Worm (Caenorhabditis elegans) whole organism, L4 larva: ENCODE measurements around the gene C32D5.4.

ENCODE experiments used
- D1046.2 ChIP-seq: fragments of 200-800 bp; sonication (Bioruptor generic); IDR thresholded peaks from 2 replicates; pipeline ENCODE4 v1.3.6; 2022; ENCODE audit warnings: missing genetic modification characterization, missing compliant biosample characterization
- F10B5.3 ChIP-seq: sonication (generic microtip); optimal IDR thresholded peaks from 2 replicates; lab custom pipeline; 2016; ENCODE audit warnings: mild to moderate bottlenecking, missing genetic modification characterization, missing compliant biosample characterization
- F44E2.7 ChIP-seq: fragments of 200-800 bp; sonication (Bioruptor generic); IDR thresholded peaks from 2 replicates; pipeline ENCODE4 v2.1.2; 2022; ENCODE audit warnings: missing genetic modification characterization, missing compliant biosample characterization
- F49E8.2 ChIP-seq: sonication (generic microtip); optimal IDR thresholded peaks from 2 replicates; lab custom pipeline; 2016; ENCODE audit warnings: missing compliant biosample characterization, mild to moderate bottlenecking, missing genetic modification characterization, borderline replicate concordance
- T20F7.1 ChIP-seq: fragments of 200-800 bp; sonication (Bioruptor generic); optimal IDR thresholded peaks from 2 replicates; lab custom pipeline; 2018; ENCODE audit warnings: mild to moderate bottlenecking, missing genetic modification characterization, missing compliant biosample characterization
- T26A8.4 ChIP-seq: fragments of 200-800 bp; sonication (Bioruptor generic); IDR thresholded peaks from 2 replicates; pipeline ENCODE4 v1.3.6; 2022; ENCODE audit warnings: missing genetic modification characterization, missing compliant biosample characterization
- Y5F2A.4 ChIP-seq: fragments of 200-800 bp; sonication (Bioruptor generic); optimal IDR thresholded peaks from 2 replicates; lab custom pipeline; 2018; ENCODE audit warnings: mild to moderate bottlenecking, missing genetic modification characterization, missing compliant biosample characterization
- ZK546.5 ChIP-seq, 2 experiments: sonication (generic microtip); optimal IDR thresholded peaks; 2 replicates each; lab custom pipeline; 2017; ENCODE audit warnings: missing biosample characterization in 2 of 2, missing genetic modification characterization in 2 of 2
- aha-1 ChIP-seq: fragments of 150-350 bp; peaks from one replicate; lab custom pipeline; 2014; ENCODE audit warnings: missing biosample characterization, missing genetic modification characterization
- arid-1 ChIP-seq: fragments of 200-800 bp; sonication (Bioruptor generic); conservative IDR thresholded peaks from 2 replicates; pipeline ENCODE4 v1.3.6; 2022; ENCODE audit warnings: missing genetic modification reagents, missing genetic modification characterization, missing compliant biosample characterization
- ceh-28 ChIP-seq: fragments of 150-350 bp; optimal IDR thresholded peaks from 2 replicates; lab custom pipeline; 2014; ENCODE audit warnings: missing biosample characterization, missing genetic modification reagents, missing genetic modification characterization
- ceh-62 ChIP-seq: sonication (generic microtip); optimal IDR thresholded peaks from 2 replicates; lab custom pipeline; 2017; ENCODE audit warnings: missing biosample characterization, missing genetic modification characterization
- cey-2 ChIP-seq: sonication (generic microtip); optimal IDR thresholded peaks from 3 replicates; lab custom pipeline; 2017; ENCODE audit warnings: missing genetic modification characterization, mild to moderate bottlenecking, missing compliant biosample characterization, antibody characterized with exemption, borderline replicate concordance; ENCODE audit not compliant: insufficient read depth
- ctbp-1 ChIP-seq: fragments of 200-800 bp; sonication (Bioruptor generic); IDR thresholded peaks from 2 replicates; pipeline ENCODE4 v1.3.6; 2022; ENCODE audit warnings: missing genetic modification reagents, missing genetic modification characterization, missing compliant biosample characterization
- daf-19 ChIP-seq: fragments of 200-800 bp; sonication (Bioruptor generic); conservative IDR thresholded peaks from 2 replicates; pipeline ENCODE4 v1.3.6; 2022; ENCODE audit warnings: missing genetic modification characterization, missing compliant biosample characterization
- dmd-8 ChIP-seq: fragments of 200-800 bp; sonication (Bioruptor generic); IDR thresholded peaks from 2 replicates; pipeline ENCODE4 v1.3.6; 2022; ENCODE audit warnings: missing genetic modification characterization, missing compliant biosample characterization
- egl-43 ChIP-seq: fragments of 200-800 bp; sonication (Bioruptor generic); IDR thresholded peaks from 2 replicates; pipeline ENCODE4 v1.3.6; 2022; ENCODE audit warnings: missing genetic modification reagents, missing genetic modification characterization, missing compliant biosample characterization
- fos-1 ChIP-seq: fragments of 150-350 bp; optimal IDR thresholded peaks from 2 replicates; lab custom pipeline; 2014; ENCODE audit warnings: missing biosample characterization, missing genetic modification characterization
- hlh-11 ChIP-seq: fragments of 200-800 bp; sonication (Bioruptor generic); optimal IDR thresholded peaks from 2 replicates; lab custom pipeline; 2018; ENCODE audit warnings: mild to moderate bottlenecking, missing genetic modification characterization, missing compliant biosample characterization
- hmg-1.1 ChIP-seq: fragments of 200-800 bp; sonication (Bioruptor generic); IDR thresholded peaks from 2 replicates; pipeline ENCODE4 v1.3.6; 2022; ENCODE audit warnings: missing genetic modification reagents, missing genetic modification characterization, missing compliant biosample characterization
- lim-7 ChIP-seq: fragments of 200-800 bp; sonication (Bioruptor generic); IDR thresholded peaks from 2 replicates; pipeline ENCODE4 v1.3.6; 2022; ENCODE audit warnings: missing genetic modification characterization, missing compliant biosample characterization
- lin-1 ChIP-seq: fragments of 200-800 bp; sonication (Bioruptor generic); IDR thresholded peaks from 2 replicates; pipeline ENCODE4 v1.3.6; 2022; ENCODE audit warnings: missing genetic modification reagents, missing genetic modification characterization, missing compliant biosample characterization
- lin-15B ChIP-seq: fragments of 150-350 bp; sonication (generic microtip); optimal IDR thresholded peaks from 3 replicates; lab custom pipeline; 2014; ENCODE audit warnings: missing biosample characterization, missing genetic modification characterization
- lin-29 ChIP-seq: fragments of 200-800 bp; sonication (Bioruptor generic); IDR thresholded peaks from 2 replicates; pipeline ENCODE4 v1.3.6; 2022; ENCODE audit warnings: missing genetic modification reagents, missing genetic modification characterization, missing compliant biosample characterization
- lin-38 ChIP-seq: fragments of 200-800 bp; sonication (Bioruptor generic); IDR thresholded peaks from 2 replicates; pipeline ENCODE4 v1.3.6; 2022; ENCODE audit warnings: missing genetic modification reagents, missing genetic modification characterization, missing compliant biosample characterization
- lir-3 ChIP-seq: sonication (generic microtip); optimal IDR thresholded peaks from 2 replicates; lab custom pipeline; 2016; ENCODE audit warnings: mild to moderate bottlenecking, missing genetic modification characterization, missing compliant biosample characterization
- lsy-2 ChIP-seq, 2 experiments: fragments of 150-350 bp in 1 of 2; sonication (generic microtip) in 1 of 2; optimal IDR thresholded peaks; 2 replicates each; lab custom pipeline; 2014 to 2017; ENCODE audit warnings: missing biosample characterization in 2 of 2, missing genetic modification characterization in 2 of 2
- madf-5 ChIP-seq, 2 experiments: fragments of 200-800 bp; sonication (Bioruptor generic); IDR thresholded peaks; 2 replicates each; pipeline ENCODE4 v1.3.6; 2022; ENCODE audit warnings: missing compliant biosample characterization in 2 of 2, missing genetic modification characterization in 2 of 2
- madf-9 ChIP-seq: fragments of 200-800 bp; sonication (Bioruptor generic); conservative IDR thresholded peaks from 2 replicates; pipeline ENCODE4 v1.3.6; 2022; ENCODE audit warnings: missing genetic modification reagents, missing genetic modification characterization, missing compliant biosample characterization
- mdl-1 ChIP-seq, 2 experiments: fragments of 150-350 bp in 1 of 2; sonication (generic microtip) in 1 of 2; optimal IDR thresholded peaks; 2 replicates each; lab custom pipeline; 2014 to 2017; ENCODE audit warnings: missing biosample characterization in 2 of 2, missing genetic modification characterization in 2 of 2
- mxl-2 ChIP-seq: fragments of 200-800 bp; sonication (Bioruptor generic); conservative IDR thresholded peaks from 2 replicates; pipeline ENCODE4 v1.3.6; 2022; ENCODE audit warnings: missing genetic modification reagents, missing genetic modification characterization, missing compliant biosample characterization
- mxl-3 ChIP-seq: fragments of 200-800 bp; sonication (Bioruptor generic); optimal IDR thresholded peaks from 2 replicates; lab custom pipeline; 2018; ENCODE audit warnings: mild to moderate bottlenecking, missing genetic modification characterization, missing compliant biosample characterization
- nhr-10 ChIP-seq: fragments of 150-350 bp; optimal IDR thresholded peaks from 2 replicates; lab custom pipeline; 2014; ENCODE audit warnings: missing biosample characterization, missing genetic modification characterization
- nhr-48 ChIP-seq: sonication (generic microtip); optimal IDR thresholded peaks from 2 replicates; lab custom pipeline; 2016; ENCODE audit warnings: mild to moderate bottlenecking, missing genetic modification characterization, missing compliant biosample characterization
- nhr-77 ChIP-seq: fragments of 150-350 bp; optimal IDR thresholded peaks from 2 replicates; lab custom pipeline; 2014; ENCODE audit warnings: missing biosample characterization, missing genetic modification characterization
- pha-4 ChIP-seq, 2 experiments: fragments of 150-350 bp in 1 of 2; fragments of 200-800 bp in 1 of 2; sonication (Bioruptor generic) in 1 of 2; IDR thresholded peaks in 1 of 2; optimal IDR thresholded peaks in 1 of 2; 2 replicates each; pipeline versions ENCODE4 v1.3.6 to Lab custom; 2014 to 2022; ENCODE audit warnings: missing genetic modification characterization in 2 of 2, missing genetic modification reagents in 2 of 2, missing biosample characterization in 1 of 2, missing compliant biosample characterization in 1 of 2
- rbr-2 ChIP-seq: sonication (generic microtip); optimal IDR thresholded peaks from 2 replicates; lab custom pipeline; 2016; ENCODE audit warnings: missing genotype, missing genetic modification characterization, missing compliant biosample characterization
- snpc-1.2 ChIP-seq: fragments of 200-800 bp; sonication (Bioruptor generic); IDR thresholded peaks from 2 replicates; pipeline ENCODE4 v1.3.6; 2022; ENCODE audit warnings: missing genetic modification reagents, missing genetic modification characterization, missing compliant biosample characterization
- snpc-4 ChIP-seq: fragments of 150-350 bp; optimal IDR thresholded peaks from 2 replicates; lab custom pipeline; 2014; ENCODE audit warnings: missing biosample characterization, missing genetic modification characterization
- spr-3 ChIP-seq: fragments of 200-800 bp; sonication (Bioruptor generic); optimal IDR thresholded peaks from 2 replicates; lab custom pipeline; 2018; ENCODE audit warnings: mild to moderate bottlenecking, missing genetic modification characterization, missing compliant biosample characterization
- unc-130 ChIP-seq: sonication (generic microtip); optimal IDR thresholded peaks from 2 replicates; lab custom pipeline; 2016; ENCODE audit warnings: missing genetic modification reagents, missing genetic modification characterization, missing compliant biosample characterization
- unc-62 ChIP-seq, 3 experiments: fragments of 150-350 bp in 1 of 3; sonication (generic microtip); optimal IDR thresholded peaks in 2 of 3; peaks in 1 of 3; 1 replicate in 1 of 3; 2 replicates in 2 of 3; lab custom pipeline; 2014 to 2017; ENCODE audit warnings: missing biosample characterization in 3 of 3, missing genetic modification characterization in 3 of 3, missing genetic modification reagents in 3 of 3, missing genotype in 1 of 3
- zip-2 ChIP-seq: fragments of 150-350 bp; optimal IDR thresholded peaks from 2 replicates; lab custom pipeline; 2014; ENCODE audit warnings: missing biosample characterization, missing genetic modification characterization
- ztf-7 ChIP-seq: fragments of 150-350 bp; optimal IDR thresholded peaks from 2 replicates; lab custom pipeline; 2014; ENCODE audit warnings: missing biosample characterization, missing genetic modification characterization

C32D5.4 gene

ce11 chrII:6358905-6359304 is 36.0 kb upstream of the C32D5.4 start, which contains the start of gene C32D5.12:
Gene C32D5.12, minus strand, starts transcription at chrII:6359005.
- TF ChIP-seq nhr-10: no peak
- peak in 1 of 2 experiments; percentile 40 for TF ChIP-seq unc-62 (GFP tag; optimal IDR thresholded peaks at IDR 0.05 in 1 of 2; lab: Kevin White, UChicago)
- no peak for TF ChIP-seq unc-62 (tag; optimal IDR thresholded peaks at IDR 0.05; lab: Kevin White, UChicago)
- TF ChIP-seq, all 104 proteins: peak for 1

ce11 chrII:6358232-6358631 is 35.4 kb upstream of the C32D5.4 start:
- TF ChIP-seq snpc-1.2 (GFP tag; lab: Robert Waterston, UW): 0 out of 2 replicates have a peak, but pooled peaks have one; percentile 20
- no peak for TF ChIP-seq rbr-2 (tag; lab: Kevin White, UChicago)
- peak; percentile 73; the same call in 1 of the 2 replicates for TF ChIP-seq pha-4 (GFP tag; IDR thresholded peaks at IDR 0.05; lab: Robert Waterston, UW)
- TF ChIP-seq pha-4 (tag; optimal IDR thresholded peaks at IDR 0.05; lab: Kevin White, UChicago): no peak
- TF ChIP-seq ztf-7: no peak
- TF ChIP-seq spr-3 (GFP tag; lab: Kevin White, UChicago): no peak
- no peak for TF ChIP-seq lin-29 (GFP tag; lab: Robert Waterston, UW)
- TF ChIP-seq hmg-1.1: no peak
- TF ChIP-seq lin-38: peak; percentile 60
- peak; percentile 38 for TF ChIP-seq Y5F2A.4 (GFP tag; lab: Kevin White, UChicago)
- TF ChIP-seq dmd-8 (GFP tag; lab: Robert Waterston, UW): peak; percentile 57; the same call in 1 of the 2 replicates
- TF ChIP-seq ctbp-1 (GFP tag; lab: Robert Waterston, UW): no peak
- TF ChIP-seq snpc-4: no peak
- peak; percentile 77 for TF ChIP-seq lim-7 (GFP tag; lab: Robert Waterston, UW)
- TF ChIP-seq arid-1: peak; percentile 86
- TF ChIP-seq F49E8.2: peak; percentile 14
- TF ChIP-seq lin-15B (tag; lab: Kevin White, UChicago): no peak
- TF ChIP-seq ZK546.5 (tag; optimal IDR thresholded peaks at IDR 0.05; lab: Kevin White, UChicago): no peak
- TF ChIP-seq lir-3 (tag; lab: Kevin White, UChicago): no peak
- TF ChIP-seq F44E2.7: peak; percentile 51; the same call in 1 of the 2 replicates
- no peak for TF ChIP-seq zip-2 (tag; lab: Kevin White, UChicago)
- 0 out of 2 replicates have a peak, but pooled peaks have one; percentile 62 for TF ChIP-seq daf-19 (GFP tag; lab: Robert Waterston, UW)
- no peak for TF ChIP-seq lin-1 (GFP tag; lab: Robert Waterston, UW)
- TF ChIP-seq madf-5 (GFP tag; IDR thresholded peaks at IDR 0.05; lab: Robert Waterston, UW): peak in 1 of 2 experiments; percentile 78; a peak in 2 of 4 replicates
- TF ChIP-seq fos-1 (tag; lab: Kevin White, UChicago): no peak

- TF ChIP-seq nhr-77 (tag; lab: Kevin White, UChicago) (peak; percentile 30), hlh-11 (peak; percentile 75), mdl-1 (tag; optimal IDR thresholded peaks at IDR 0.05; lab: Kevin White, UChicago) (peak in 1 of 2 experiments; percentile 46), mxl-2 (GFP tag; lab: Robert Waterston, UW) (no peak), lin-38 (peak; percentile 65), cey-2 (tag; lab: Kevin White, UChicago) (no peak), ceh-28 (tag; lab: Kevin White, UChicago) (peak; percentile 34), madf-9 (GFP tag; lab: Robert Waterston, UW) (no peak), aha-1 (tag; lab: Kevin White, UChicago) (peak; percentile 96), D1046.2 (GFP tag; lab: Robert Waterston, UW) (no peak), T20F7.1 (peak; percentile 44), mxl-3 (peak; percentile 42), unc-130 (GFP tag; lab: Kevin White, UChicago) (peak; percentile 40), F10B5.3 (no peak), arid-1 (no peak; the same call in 1 of the 2 replicates), egl-43 (GFP tag; lab: Robert Waterston, UW) (no peak), unc-62 (GFP tag; optimal IDR thresholded peaks at IDR 0.05 in 1 of 2; lab: Kevin White, UChicago) (no peak), unc-62 (tag; optimal IDR thresholded peaks at IDR 0.05; lab: Kevin White, UChicago) (no peak), nhr-48 (tag; lab: Kevin White, UChicago) (peak; percentile 26), lsy-2 (tag; optimal IDR thresholded peaks at IDR 0.05; lab: Kevin White, UChicago) (peak in 1 of 2 experiments; percentile 87), T26A8.4 (peak; percentile 55), ceh-62 (tag; lab: Kevin White, UChicago) (no peak)
These were observed 32.8 kb upstream of the C32D5.4 start, which contains the start of gene C32D5.11 for ce11 chrII:6355396-6356346. Gene C32D5.11, minus strand, starts transcription at chrII:6355446.
